Worm (Caenorhabditis elegans) whole organism, L2 larva: ENCODE measurements around the gene F48D6.4.

Experiments used
- C34F6.9 ChIP-seq: fragments of 150-350 bp; optimal IDR thresholded peaks from 2 replicates; lab custom pipeline; 2014; ENCODE audit warnings: missing biosample characterization, missing genetic modification characterization
- F13H6.1 ChIP-seq: sonication (generic microtip); optimal IDR thresholded peaks from 2 replicates; lab custom pipeline; 2016; ENCODE audit warnings: missing genetic modification characterization, missing compliant biosample characterization
- R02D3.7 ChIP-seq: fragments of 150-350 bp; optimal IDR thresholded peaks from 2 replicates; lab custom pipeline; 2014; ENCODE audit warnings: missing biosample characterization, missing genetic modification characterization
- Y55F3AM.14 ChIP-seq: fragments of 200-800 bp; sonication (Bioruptor generic); optimal IDR thresholded peaks from 2 replicates; lab custom pipeline; 2018; ENCODE audit warnings: mild to moderate bottlenecking, missing genetic modification characterization, missing compliant biosample characterization
- ZK546.5 ChIP-seq: sonication (generic microtip); optimal IDR thresholded peaks from 2 replicates; lab custom pipeline; 2017; ENCODE audit warnings: missing biosample characterization, missing genetic modification characterization
- alr-1 ChIP-seq: fragments of 150-350 bp; optimal IDR thresholded peaks from 2 replicates; lab custom pipeline; 2014; ENCODE audit warnings: missing biosample characterization, missing genetic modification characterization
- aly-2 ChIP-seq: fragments of 150-350 bp; optimal IDR thresholded peaks from 2 replicates; lab custom pipeline; 2014; ENCODE audit warnings: missing biosample characterization, missing genetic modification characterization
- ama-1 ChIP-seq: fragments of 150-350 bp; optimal IDR thresholded peaks from 2 replicates; lab custom pipeline; 2018; ENCODE audit warnings: inconsistent platforms
- blmp-1 ChIP-seq: sonication (generic microtip); optimal IDR thresholded peaks from 2 replicates; lab custom pipeline; 2017; ENCODE audit warnings: missing genetic modification characterization, mild to moderate bottlenecking, missing compliant biosample characterization, antibody characterized with exemption, moderate library complexity; ENCODE audit not compliant: insufficient read depth
- ceh-16 ChIP-seq: fragments of 150-350 bp; optimal IDR thresholded peaks from 2 replicates; lab custom pipeline; 2014; ENCODE audit warnings: missing biosample characterization, missing genetic modification characterization
- ceh-82 ChIP-seq: fragments of 150-350 bp; optimal IDR thresholded peaks from 2 replicates; lab custom pipeline; 2014; ENCODE audit warnings: missing biosample characterization, missing genetic modification characterization
- crh-2 ChIP-seq: sonication (generic microtip); optimal IDR thresholded peaks from 2 replicates; lab custom pipeline; 2017; ENCODE audit warnings: missing biosample characterization, missing genetic modification characterization
- dmd-4 ChIP-seq: sonication (generic microtip); optimal IDR thresholded peaks from 2 replicates; lab custom pipeline; 2017; ENCODE audit warnings: missing biosample characterization, missing genetic modification characterization
- egl-27 ChIP-seq: sonication (generic microtip); optimal IDR thresholded peaks from 3 replicates; lab custom pipeline; 2017; ENCODE audit warnings: missing biosample characterization, missing genetic modification reagents, missing genetic modification characterization
- elt-1 ChIP-seq: fragments of 150-350 bp; optimal IDR thresholded peaks from 2 replicates; lab custom pipeline; 2014; ENCODE audit warnings: missing biosample characterization, missing genetic modification characterization
- elt-3 ChIP-seq: sonication (generic microtip); optimal IDR thresholded peaks from 2 replicates; lab custom pipeline; 2017; ENCODE audit warnings: missing biosample characterization, missing genetic modification characterization
- fos-1 ChIP-seq: fragments of 150-350 bp; optimal IDR thresholded peaks from 2 replicates; lab custom pipeline; 2014; ENCODE audit warnings: missing biosample characterization, missing genetic modification characterization
- gmeb-1 ChIP-seq: fragments of 150-350 bp; optimal IDR thresholded peaks from 2 replicates; lab custom pipeline; 2014; ENCODE audit warnings: missing biosample characterization, missing genetic modification characterization
- lin-11 ChIP-seq: fragments of 150-350 bp; sonication (generic microtip); optimal IDR thresholded peaks from 2 replicates; lab custom pipeline; 2014; ENCODE audit warnings: missing biosample characterization, missing genetic modification characterization, inconsistent platforms, mixed read lengths
- lin-13 ChIP-seq: fragments of 150-350 bp; optimal IDR thresholded peaks from 2 replicates; lab custom pipeline; 2014; ENCODE audit warnings: missing biosample characterization, missing genetic modification reagents, missing genetic modification characterization
- lin-39 ChIP-seq: fragments of 150-350 bp; optimal IDR thresholded peaks from 2 replicates; lab custom pipeline; 2014; ENCODE audit warnings: missing biosample characterization, missing genetic modification reagents, missing genetic modification characterization
- lsy-2 ChIP-seq, 2 experiments: fragments of 150-350 bp in 1 of 2; sonication (generic microtip) in 1 of 2; optimal IDR thresholded peaks; 2 replicates each; lab custom pipeline; 2014 to 2017; ENCODE audit warnings: missing biosample characterization in 2 of 2, missing genetic modification characterization in 2 of 2
- mab-5 ChIP-seq: fragments of 150-350 bp; optimal IDR thresholded peaks from 2 replicates; lab custom pipeline; 2014; ENCODE audit warnings: missing biosample characterization, missing genetic modification characterization
- mbf-1 ChIP-seq: sonication (generic microtip); optimal IDR thresholded peaks from 2 replicates; lab custom pipeline; 2017; ENCODE audit warnings: missing biosample characterization, missing genetic modification characterization
- mdl-1 ChIP-seq, 2 experiments: fragments of 150-350 bp in 1 of 2; sonication (generic microtip) in 1 of 2; optimal IDR thresholded peaks; 2 replicates each; lab custom pipeline; 2017; ENCODE audit warnings: missing biosample characterization in 2 of 2, missing genetic modification characterization in 2 of 2
- nhr-10 ChIP-seq: sonication (generic microtip); optimal IDR thresholded peaks from 2 replicates; lab custom pipeline; 2017; ENCODE audit warnings: missing biosample characterization, missing genetic modification characterization
- nhr-11 ChIP-seq: fragments of 150-350 bp; optimal IDR thresholded peaks from 2 replicates; lab custom pipeline; 2014; ENCODE audit warnings: missing biosample characterization, missing genetic modification characterization
- nhr-12 ChIP-seq: fragments of 150-350 bp; optimal IDR thresholded peaks from 2 replicates; lab custom pipeline; 2014; ENCODE audit warnings: missing biosample characterization, missing genetic modification characterization
- nhr-129 ChIP-seq: fragments of 150-350 bp; optimal IDR thresholded peaks from 2 replicates; lab custom pipeline; 2014; ENCODE audit warnings: missing biosample characterization, missing genetic modification characterization
- nhr-21 ChIP-seq: fragments of 150-350 bp; optimal IDR thresholded peaks from 2 replicates; lab custom pipeline; 2014; ENCODE audit warnings: missing biosample characterization, missing genetic modification characterization
- nhr-237 ChIP-seq: fragments of 150-350 bp; optimal IDR thresholded peaks from 2 replicates; lab custom pipeline; 2014; ENCODE audit warnings: missing biosample characterization, missing genetic modification characterization
- nhr-25 ChIP-seq: fragments of 150-350 bp; sonication (generic microtip); optimal IDR thresholded peaks from 3 replicates; lab custom pipeline; 2014; ENCODE audit warnings: missing biosample characterization, missing genetic modification characterization
- nhr-6 ChIP-seq: fragments of 150-350 bp; optimal IDR thresholded peaks from 2 replicates; lab custom pipeline; 2014; ENCODE audit warnings: missing biosample characterization, missing genetic modification characterization
- nhr-77 ChIP-seq: fragments of 150-350 bp; optimal IDR thresholded peaks from 2 replicates; lab custom pipeline; 2014; ENCODE audit warnings: missing biosample characterization, missing genetic modification characterization
- peb-1 ChIP-seq: fragments of 150-350 bp; optimal IDR thresholded peaks from 2 replicates; lab custom pipeline; 2014; ENCODE audit warnings: missing biosample characterization, missing genetic modification characterization
- sem-4 ChIP-seq: fragments of 150-350 bp; optimal IDR thresholded peaks from 2 replicates; lab custom pipeline; 2014; ENCODE audit warnings: missing biosample characterization, missing genetic modification reagents, missing genetic modification characterization
- skn-1 ChIP-seq: sonication (generic microtip); optimal IDR thresholded peaks from 2 replicates; lab custom pipeline; 2017; ENCODE audit warnings: missing biosample characterization, missing genetic modification characterization
- sma-3 ChIP-seq: sonication (generic microtip); optimal IDR thresholded peaks from 2 replicates; lab custom pipeline; 2016; ENCODE audit warnings: missing genetic modification reagents, missing genetic modification characterization, missing compliant biosample characterization
- sma-9 ChIP-seq, 2 experiments: fragments of 150-350 bp in 1 of 2; sonication (generic microtip) in 1 of 2; optimal IDR thresholded peaks; 2 replicates each; lab custom pipeline; 2014 to 2016; ENCODE audit warnings: missing genetic modification characterization in 2 of 2, mild to moderate bottlenecking in 1 of 2, missing biosample characterization in 1 of 2, missing compliant biosample characterization in 1 of 2, missing genetic modification reagents in 1 of 2, moderate library complexity in 1 of 2
- snpc-4 ChIP-seq: fragments of 150-350 bp; optimal IDR thresholded peaks from 2 replicates; lab custom pipeline; 2014; ENCODE audit warnings: missing biosample characterization, missing genetic modification characterization
- unc-39 ChIP-seq: fragments of 150-350 bp; optimal IDR thresholded peaks from 2 replicates; lab custom pipeline; 2014; ENCODE audit warnings: missing biosample characterization, missing genetic modification characterization
- unc-55 ChIP-seq: fragments of 150-350 bp; sonication (generic microtip); optimal IDR thresholded peaks from 3 replicates; lab custom pipeline; 2014; ENCODE audit warnings: missing biosample characterization, missing genetic modification reagents, missing genetic modification characterization
- unc-62 ChIP-seq: fragments of 150-350 bp; optimal IDR thresholded peaks from 2 replicates; lab custom pipeline; 2014; ENCODE audit warnings: missing biosample characterization, missing genetic modification reagents, missing genetic modification characterization
- zag-1 ChIP-seq: fragments of 150-350 bp; optimal IDR thresholded peaks from 2 replicates; lab custom pipeline; 2014; ENCODE audit warnings: missing biosample characterization, missing genetic modification characterization
- ztf-1 ChIP-seq: fragments of 200-800 bp; sonication (Bioruptor generic); conservative IDR thresholded peaks from 2 replicates; pipeline ENCODE4 v1.3.6; 2022; ENCODE audit warnings: missing genetic modification characterization, missing compliant biosample characterization
- ztf-11 ChIP-seq: sonication (generic microtip); optimal IDR thresholded peaks from 2 replicates; lab custom pipeline; 2017; ENCODE audit warnings: missing biosample characterization, missing genetic modification characterization
- ztf-4 ChIP-seq: fragments of 150-350 bp; optimal IDR thresholded peaks from 2 replicates; lab custom pipeline; 2014; ENCODE audit warnings: missing biosample characterization, missing genetic modification characterization

The F48D6.4 gene

ce11 chrX:4265283-4265907 lies 18.4 kb upstream of the F48D6.4 start, which contains the start of gene coel-1 (continued):
- TF ChIP-seq ZK546.5 (tag; lab: Kevin White, UChicago) (no peak), mbf-1 (tag; lab: Kevin White, UChicago) (no peak), sma-9 (GFP tag; optimal IDR thresholded peaks at IDR 0.05; lab: Kevin White, UChicago) (peak; percentile 72), sma-9 (tag; optimal IDR thresholded peaks at IDR 0.05; lab: Kevin White, UChicago) (no peak)

- no peak for TF ChIP-seq sma-9 (GFP tag; optimal IDR thresholded peaks at IDR 0.05; lab: Kevin White, UChicago)
- no peak for TF ChIP-seq sma-9 (tag; optimal IDR thresholded peaks at IDR 0.05; lab: Kevin White, UChicago)
- no peak for TF ChIP-seq unc-55
- TF ChIP-seq egl-27 (tag; lab: Kevin White, UChicago), result no peak
- no peak for TF ChIP-seq gmeb-1 (tag; lab: Kevin White, UChicago)
- TF ChIP-seq nhr-77, result no peak
- no peak for TF ChIP-seq ceh-82 (tag; lab: Kevin White, UChicago)
- no peak for TF ChIP-seq elt-3 (tag; lab: Kevin White, UChicago)
- no peak for TF ChIP-seq ztf-4 (tag; lab: Kevin White, UChicago)
- no peak for TF ChIP-seq nhr-129
- TF ChIP-seq crh-2 (tag; lab: Kevin White, UChicago), result no peak
- TF ChIP-seq, all 48 proteins: peak for 0
Observed at ce11 chrX:4263820-4264219, 16.8 kb upstream of the F48D6.4 start.

- TF ChIP-seq nhr-77 (no peak), ceh-82 (tag; lab: Kevin White, UChicago) (no peak), nhr-237 (tag; lab: Kevin White, UChicago) (no peak), ceh-16 (tag; lab: Kevin White, UChicago) (no peak), unc-39 (no peak), sma-9 (GFP tag; optimal IDR thresholded peaks at IDR 0.05; lab: Kevin White, UChicago) (peak; percentile 42), sma-9 (tag; optimal IDR thresholded peaks at IDR 0.05; lab: Kevin White, UChicago) (no peak), nhr-6 (tag; lab: Kevin White, UChicago) (no peak), elt-1 (tag; lab: Kevin White, UChicago) (no peak), Y55F3AM.14 (GFP tag; lab: Kevin White, UChicago) (no peak), lin-11 (tag; lab: Kevin White, UChicago) (peak; percentile 40), zag-1 (no peak), nhr-12 (tag; lab: Kevin White, UChicago) (no peak), mbf-1 (tag; lab: Kevin White, UChicago) (no peak), ama-1 (no peak), nhr-11 (tag; lab: Kevin White, UChicago) (no peak), elt-3 (tag; lab: Kevin White, UChicago) (no peak), mdl-1 (tag; optimal IDR thresholded peaks at IDR 0.05; lab: Kevin White, UChicago) (no peak), unc-62 (GFP tag; lab: Kevin White, UChicago) (no peak), ztf-1 (GFP tag; lab: Robert Waterston, UW) (no peak), dmd-4 (tag; lab: Kevin White, UChicago) (no peak), lin-13 (GFP tag; lab: Kevin White, UChicago) (no peak), alr-1 (tag; lab: Kevin White, UChicago) (no peak), sem-4 (tag; lab: Kevin White, UChicago) (no peak), crh-2 (tag; lab: Kevin White, UChicago) (peak; percentile 84), nhr-10 (no peak), R02D3.7 (no peak), nhr-129 (peak; percentile 35), snpc-4 (tag; lab: Kevin White, UChicago) (no peak), nhr-21 (no peak), ztf-11 (no peak), F13H6.1 (tag; lab: Kevin White, UChicago) (peak; percentile 39), lsy-2 (tag; optimal IDR thresholded peaks at IDR 0.05; lab: Kevin White, UChicago) (peak in 1 of 2 experiments; percentile 56), aly-2 (tag; lab: Kevin White, UChicago) (no peak), C34F6.9 (peak; percentile 45), egl-27 (tag; lab: Kevin White, UChicago) (peak; percentile 14), sma-3 (GFP tag; lab: Kevin White, UChicago) (peak; percentile 48), blmp-1 (tag; lab: Kevin White, UChicago) (no peak), mab-5 (tag; lab: Kevin White, UChicago) (no peak), unc-55 (peak; percentile 50), peb-1 (no peak), ztf-4 (tag; lab: Kevin White, UChicago) (no peak), lin-39 (tag; lab: Kevin White, UChicago) (no peak), gmeb-1 (tag; lab: Kevin White, UChicago) (peak; percentile 19), nhr-25 (tag; lab: Kevin White, UChicago) (peak; percentile 9), fos-1 (tag; lab: Kevin White, UChicago) (peak; percentile 7), ZK546.5 (tag; lab: Kevin White, UChicago) (no peak), skn-1 (tag; lab: Kevin White, UChicago) (no peak)
Observed at ce11 chrX:4260297-4260696, 13.3 kb upstream of the F48D6.4 start, which contains the start of gene C52B9.4. Gene C52B9.4, plus strand, starts transcription at chrX:4260652.
